Fruit fly (Drosophila melanogaster) whole organism, pupa: Measurements from ENCODE around the gene CG17154.

Source experiments
- CG10348 ChIP-seq: fragments of 200-800 bp; sonication (Bioruptor generic); IDR thresholded peaks from 2 replicates; pipeline ENCODE4 v1.3.6; 2022; ENCODE audit warnings: missing biosample characterization, missing genetic modification characterization
- CG12605 ChIP-seq: fragments of 200-800 bp; sonication (Bioruptor generic); IDR thresholded peaks from 2 replicates; pipeline ENCODE4 v1.3.6; 2022; ENCODE audit warnings: missing biosample characterization, missing genetic modification characterization
- CG13204 ChIP-seq: fragments of 200-800 bp; sonication (Bioruptor generic); optimal IDR thresholded peaks from 2 replicates; lab custom pipeline; 2018; ENCODE audit warnings: missing biosample characterization, mild to moderate bottlenecking, missing genetic modification characterization, moderate library complexity
- CG14655 ChIP-seq: fragments of 200-800 bp; sonication (Bioruptor generic); optimal IDR thresholded peaks from 3 replicates; lab custom pipeline; 2017; ENCODE audit warnings: mild to moderate bottlenecking, missing biosample characterization, missing genetic modification reagents, missing genetic modification characterization
- CG17806 ChIP-seq: fragments of 200-800 bp; sonication (Bioruptor generic); optimal IDR thresholded peaks from 2 replicates; lab custom pipeline; 2018; ENCODE audit warnings: missing biosample characterization, mild to moderate bottlenecking, missing genetic modification characterization, moderate library complexity
- CG32121 ChIP-seq: fragments of 200-800 bp; sonication (Bioruptor generic); IDR thresholded peaks from 2 replicates; pipeline ENCODE4 v1.3.6; 2022; ENCODE audit warnings: missing biosample characterization, missing genetic modification characterization
- CG34367 ChIP-seq: fragments of 200-800 bp; sonication (Bioruptor generic); optimal IDR thresholded peaks from 2 replicates; lab custom pipeline; 2018; ENCODE audit warnings: missing biosample characterization, mild to moderate bottlenecking, missing genetic modification characterization
- CG8301 ChIP-seq: fragments of 200-800 bp; sonication (Bioruptor generic); optimal IDR thresholded peaks from 2 replicates; lab custom pipeline; 2018; ENCODE audit warnings: missing biosample characterization, mild to moderate bottlenecking, missing genetic modification characterization
- CG9948 ChIP-seq: fragments of 200-800 bp; sonication (Bioruptor generic); optimal IDR thresholded peaks from 2 replicates; lab custom pipeline; 2018; ENCODE audit warnings: missing biosample characterization, mild to moderate bottlenecking, missing genetic modification characterization, moderate library complexity
- EcR ChIP-seq: fragments of 200-800 bp; sonication (Bioruptor generic); optimal IDR thresholded peaks from 3 replicates; lab custom pipeline; 2019; ENCODE audit warnings: missing biosample characterization, missing genetic modification characterization, mild to moderate bottlenecking, moderate library complexity, missing genetic modification reagents
- Pif1B ChIP-seq: fragments of 200-800 bp; sonication (Bioruptor generic); optimal IDR thresholded peaks from 3 replicates; lab custom pipeline; 2016; ENCODE audit warnings: missing biosample characterization, missing genetic modification characterization
- fd96Ca ChIP-seq: fragments of 200-800 bp; sonication (Bioruptor generic); IDR thresholded peaks from 3 replicates; pipeline ENCODE4 v1.3.6; 2022; ENCODE audit warnings: missing biosample characterization, missing genetic modification characterization
- rn ChIP-seq: fragments of 200-800 bp; sonication (Bioruptor generic); IDR thresholded peaks from 2 replicates; pipeline ENCODE4 v1.3.6; 2022; ENCODE audit warnings: missing biosample characterization, missing genetic modification characterization

- TF ChIP-seq CG14655 (no peak), EcR (GFP tag; lab: Kevin White, UChicago) (no peak), CG12605 (GFP tag; lab: Robert Waterston, UW) (no peak), CG8301 (tag; lab: Kevin White, UChicago) (no peak), CG34367 (tag; lab: Kevin White, UChicago) (no peak), CG10348 (no peak), CG9948 (tag; lab: Kevin White, UChicago) (no peak), CG17806 (no peak), Pif1B (GFP tag; lab: Kevin White, UChicago) (no peak), rn (GFP tag; lab: Robert Waterston, UW) (no peak), fd96Ca (GFP tag; lab: Robert Waterston, UW) (no peak), CG13204 (GFP tag; lab: Kevin White, UChicago) (no peak), CG32121 (no peak)
Observed at dm6 chr3L:12057585-12057984, 30.8 kb upstream of the CG17154 start.
